Worm (Caenorhabditis elegans): ENCODE results near the gene R05A10.2.

- TF ChIP-seq nhr-12 (tag; optimal IDR thresholded peaks at IDR 0.05) (no peak), lin-13 (tag; optimal IDR thresholded peaks at IDR 0.05) (no peak), ztf-11 (tag; optimal IDR thresholded peaks at IDR 0.05) (no peak), elt-3 (tag; optimal IDR thresholded peaks at IDR 0.05) (no peak), mep-1 (tag; optimal IDR thresholded peaks at IDR 0.05) (no peak), snpc-4 (tag; optimal IDR thresholded peaks at IDR 0.05) (no peak), ceh-39 (tag; optimal IDR thresholded peaks at IDR 0.05) (no peak), ceh-83 (GFP tag; optimal IDR thresholded peaks at IDR 0.05) (no peak), nhr-76 (tag; optimal IDR thresholded peaks at IDR 0.05) (no peak), lsy-2 (tag; optimal IDR thresholded peaks at IDR 0.05) (no peak)
Measured at ce11 chrIV:14145594-14145993, 31.5 kb upstream of the R05A10.2 start, which contains the start of gene oac-37.
